Worm (Caenorhabditis elegans) whole organism, L1 larva: ENCODE results near the gene fln-1.

Experiments used
- C04F5.9 ChIP-seq: sonication (generic microtip); optimal IDR thresholded peaks from 2 replicates; lab custom pipeline; 2016; ENCODE audit warnings: missing genetic modification characterization, missing compliant biosample characterization
- aha-1 ChIP-seq: fragments of 150-350 bp; optimal IDR thresholded peaks from 2 replicates; lab custom pipeline; 2014; ENCODE audit warnings: missing biosample characterization, missing genetic modification characterization
- alr-1 ChIP-seq: fragments of 200-800 bp; sonication (Bioruptor generic); optimal IDR thresholded peaks from 2 replicates; lab custom pipeline; 2018; ENCODE audit warnings: borderline replicate concordance, mild to moderate bottlenecking, missing genetic modification characterization, missing compliant biosample characterization
- aly-2 ChIP-seq: fragments of 150-350 bp; optimal IDR thresholded peaks from 2 replicates; lab custom pipeline; 2014; ENCODE audit warnings: missing biosample characterization, missing genetic modification characterization
- ama-1 ChIP-seq: fragments of 150-350 bp; optimal IDR thresholded peaks from 2 replicates; lab custom pipeline; 2014
- ceh-8 ChIP-seq: fragments of 200-800 bp; sonication (Bioruptor generic); optimal IDR thresholded peaks from 2 replicates; lab custom pipeline; 2018; ENCODE audit warnings: mild to moderate bottlenecking, missing genetic modification characterization, moderate library complexity, missing compliant biosample characterization
- dpl-1 ChIP-seq, 3 experiments: fragments of 150-350 bp in 2 of 3; sonication (generic microtip) in 1 of 3; optimal IDR thresholded peaks; 2 replicates each; lab custom pipeline; 2014 to 2017; ENCODE audit warnings: missing biosample characterization in 3 of 3, missing genetic modification characterization in 3 of 3, missing genetic modification reagents in 3 of 3
- efl-1 ChIP-seq, 4 experiments: fragments of 150-350 bp; optimal IDR thresholded peaks in 3 of 4; peaks in 1 of 4; 1 replicate in 1 of 4; 2 replicates in 3 of 4; lab custom pipeline; 2014; ENCODE audit warnings: missing biosample characterization in 2 of 4, missing genetic modification characterization in 2 of 4, missing genetic modification reagents in 2 of 4
- efl-3 ChIP-seq: fragments of 200-800 bp; sonication (Bioruptor generic); optimal IDR thresholded peaks from 2 replicates; lab custom pipeline; 2018; ENCODE audit warnings: mild to moderate bottlenecking, missing genetic modification characterization, missing compliant biosample characterization
- egl-13 ChIP-seq: sonication (generic microtip); optimal IDR thresholded peaks from 2 replicates; lab custom pipeline; 2016; ENCODE audit warnings: missing genotype, missing genetic modification reagents, missing genetic modification characterization, missing compliant biosample characterization
- egl-27 ChIP-seq, 2 experiments: fragments of 150-350 bp in 1 of 2; sonication (generic microtip); optimal IDR thresholded peaks; 3 replicates each; lab custom pipeline; 2017 to 2018; ENCODE audit warnings: missing biosample characterization in 2 of 2, missing genetic modification characterization in 2 of 2, missing genetic modification reagents in 2 of 2
- elt-3 ChIP-seq, 6 experiments: fragments of 150-350 bp in 1 of 6; sonication (generic microtip); optimal IDR thresholded peaks; 2 replicates each; lab custom pipeline; 2017 to 2018; ENCODE audit warnings: missing biosample characterization in 6 of 6, missing genetic modification characterization in 6 of 6, inconsistent platforms in 1 of 6
- hlh-4 ChIP-seq: sonication (generic microtip); optimal IDR thresholded peaks from 2 replicates; lab custom pipeline; 2016; ENCODE audit warnings: mild to moderate bottlenecking, missing genetic modification characterization, missing compliant biosample characterization
- jun-1 ChIP-seq: fragments of 150-350 bp; optimal IDR thresholded peaks from 2 replicates; lab custom pipeline; 2014; ENCODE audit warnings: missing biosample characterization, missing genetic modification reagents, missing genetic modification characterization
- lin-13 ChIP-seq: fragments of 150-350 bp; optimal IDR thresholded peaks from 2 replicates; lab custom pipeline; 2014; ENCODE audit warnings: missing biosample characterization, missing genetic modification reagents, missing genetic modification characterization
- lin-14 ChIP-seq: fragments of 200-800 bp; sonication (Bioruptor generic); optimal IDR thresholded peaks from 2 replicates; lab custom pipeline; 2018; ENCODE audit warnings: mild to moderate bottlenecking, missing genetic modification characterization, moderate library complexity, missing compliant biosample characterization
- lin-15B ChIP-seq: fragments of 150-350 bp; sonication (generic microtip); optimal IDR thresholded peaks from 3 replicates; lab custom pipeline; 2014; ENCODE audit warnings: missing biosample characterization, missing genetic modification characterization
- lin-39 ChIP-seq: fragments of 150-350 bp; optimal IDR thresholded peaks from 2 replicates; lab custom pipeline; 2014; ENCODE audit warnings: missing biosample characterization, missing genetic modification reagents, missing genetic modification characterization
- lsy-2 ChIP-seq, 2 experiments: fragments of 150-350 bp; optimal IDR thresholded peaks; 2 replicates each; lab custom pipeline; 2014; ENCODE audit warnings: missing biosample characterization in 2 of 2, missing genetic modification characterization in 2 of 2
- mab-9 ChIP-seq: fragments of 200-800 bp; sonication (Bioruptor generic); IDR thresholded peaks from 2 replicates; pipeline ENCODE4 v1.3.6; 2022; ENCODE audit warnings: missing genetic modification reagents, missing genetic modification characterization, missing compliant biosample characterization
- mdl-1 ChIP-seq, 2 experiments: fragments of 150-350 bp; optimal IDR thresholded peaks; 2 replicates each; lab custom pipeline; 2014 to 2017; ENCODE audit warnings: missing biosample characterization in 2 of 2, missing genetic modification characterization in 2 of 2, inconsistent platforms in 1 of 2
- nhr-11 ChIP-seq: fragments of 150-350 bp; optimal IDR thresholded peaks from 2 replicates; lab custom pipeline; 2014; ENCODE audit warnings: missing biosample characterization, missing genetic modification characterization
- nhr-19 ChIP-seq: fragments of 200-800 bp; sonication (Bioruptor generic); conservative IDR thresholded peaks from 2 replicates; pipeline ENCODE4 v1.3.6; 2022; ENCODE audit warnings: missing genetic modification characterization, missing compliant biosample characterization
- nhr-237 ChIP-seq: fragments of 150-350 bp; optimal IDR thresholded peaks from 2 replicates; lab custom pipeline; 2014; ENCODE audit warnings: missing biosample characterization, missing genetic modification characterization
- nhr-71 ChIP-seq: sonication (generic microtip); optimal IDR thresholded peaks from 2 replicates; lab custom pipeline; 2016; ENCODE audit warnings: mild to moderate bottlenecking, missing genetic modification characterization, moderate library complexity, missing compliant biosample characterization
- nhr-85 ChIP-seq: sonication (generic microtip); peaks from one replicate; lab custom pipeline; 2016; ENCODE audit warnings: missing genetic modification characterization, inconsistent platforms, missing compliant biosample characterization
- rnt-1 ChIP-seq: sonication (generic microtip); optimal IDR thresholded peaks from 2 replicates; lab custom pipeline; 2016; ENCODE audit warnings: mild to moderate bottlenecking, missing genetic modification characterization, moderate library complexity, missing compliant biosample characterization
- snu-23 ChIP-seq: sonication (generic microtip); optimal IDR thresholded peaks from 2 replicates; lab custom pipeline; 2016; ENCODE audit warnings: missing genetic modification characterization, missing compliant biosample characterization
- sptf-1 ChIP-seq: fragments of 150-350 bp; optimal IDR thresholded peaks from 2 replicates; lab custom pipeline; 2014; ENCODE audit warnings: missing biosample characterization, missing genetic modification characterization
- sup-37 ChIP-seq: fragments of 200-800 bp; sonication (Bioruptor generic); optimal IDR thresholded peaks from 2 replicates; lab custom pipeline; 2018; ENCODE audit warnings: mild to moderate bottlenecking, missing genetic modification characterization, missing compliant biosample characterization
- tbx-2 ChIP-seq: sonication (generic microtip); optimal IDR thresholded peaks from 2 replicates; lab custom pipeline; 2016; ENCODE audit warnings: missing genetic modification characterization, missing compliant biosample characterization
- tlp-1 ChIP-seq: fragments of 150-350 bp; optimal IDR thresholded peaks from 2 replicates; lab custom pipeline; 2014; ENCODE audit warnings: missing biosample characterization, missing genetic modification characterization
- unc-130 ChIP-seq: fragments of 150-350 bp; optimal IDR thresholded peaks from 2 replicates; lab custom pipeline; 2017; ENCODE audit warnings: missing biosample characterization, missing genetic modification characterization, inconsistent platforms
- unc-86 ChIP-seq: sonication (generic microtip); optimal IDR thresholded peaks from 2 replicates; lab custom pipeline; 2016; ENCODE audit warnings: missing genetic modification characterization, missing compliant biosample characterization
- unc-98 ChIP-seq: fragments of 200-800 bp; sonication (Bioruptor generic); IDR thresholded peaks from 2 replicates; pipeline ENCODE4 v1.3.6; 2022; ENCODE audit warnings: missing genetic modification characterization, missing compliant biosample characterization
- xbp-1 ChIP-seq: sonication (generic microtip); optimal IDR thresholded peaks from 2 replicates; lab custom pipeline; 2016; ENCODE audit warnings: missing genetic modification characterization, missing compliant biosample characterization
- zag-1 ChIP-seq: fragments of 150-350 bp; optimal IDR thresholded peaks from 2 replicates; lab custom pipeline; 2014; ENCODE audit warnings: missing biosample characterization, missing genetic modification characterization

fln-1 gene

DNA sequence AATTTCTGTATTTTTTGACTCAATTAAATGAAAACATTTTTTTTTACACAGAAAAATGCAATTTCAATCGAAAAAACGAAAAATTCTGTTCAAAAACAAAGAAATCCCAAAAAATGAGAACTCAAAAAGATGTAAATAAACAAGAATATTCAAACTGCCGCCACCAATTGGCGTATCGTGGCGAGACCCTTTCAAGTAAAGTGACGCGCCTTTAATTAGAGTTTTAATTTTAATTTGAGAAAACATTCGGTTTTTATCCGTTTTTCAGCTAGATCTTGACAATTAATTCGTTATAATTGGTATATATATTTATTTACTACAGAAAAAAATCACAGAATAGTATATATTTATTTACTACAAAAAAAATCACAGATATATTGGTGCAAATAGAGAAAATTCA is 3.8 kb upstream of the fln-1 start:
- peak in 1 of 3 experiments; percentile 37 for TF ChIP-seq dpl-1 (GFP tag; optimal IDR thresholded peaks at IDR 0.05; lab: Kevin White, UChicago)
- no peak for TF ChIP-seq mdl-1 (tag; optimal IDR thresholded peaks at IDR 0.05; lab: Kevin White, UChicago)
- no peak for TF ChIP-seq sptf-1 (tag; lab: Kevin White, UChicago)
- no peak for TF ChIP-seq efl-3 (GFP tag; lab: Kevin White, UChicago)
- TF ChIP-seq nhr-19 (GFP tag; lab: Robert Waterston, UW), result no peak
- TF ChIP-seq egl-13 (tag; lab: Kevin White, UChicago), result no peak
- TF ChIP-seq hlh-4 (tag; lab: Kevin White, UChicago), result no peak
- TF ChIP-seq nhr-85 (tag; lab: Kevin White, UChicago), result no peak
- TF ChIP-seq aha-1 (tag; lab: Kevin White, UChicago), result no peak
- TF ChIP-seq sup-37 (GFP tag; lab: Kevin White, UChicago), result no peak
- no peak for TF ChIP-seq ama-1 (lab: Kevin White, UChicago)
- TF ChIP-seq aly-2 (tag; lab: Kevin White, UChicago), result no peak
- no peak for TF ChIP-seq unc-98 (GFP tag; lab: Robert Waterston, UW)
- TF ChIP-seq elt-3 (tag; optimal IDR thresholded peaks at IDR 0.05; lab: Kevin White, UChicago), result no peak
- peak; percentile 12 to 53 for TF ChIP-seq efl-1 (optimal IDR thresholded peaks at IDR 0.05; lab: Kevin White, UChicago)
- TF ChIP-seq efl-1 (GFP tag; optimal IDR thresholded peaks at IDR 0.05 in 1 of 2; lab: Kevin White, UChicago), result peak in 1 of 2 experiments; percentile 54

DNA sequence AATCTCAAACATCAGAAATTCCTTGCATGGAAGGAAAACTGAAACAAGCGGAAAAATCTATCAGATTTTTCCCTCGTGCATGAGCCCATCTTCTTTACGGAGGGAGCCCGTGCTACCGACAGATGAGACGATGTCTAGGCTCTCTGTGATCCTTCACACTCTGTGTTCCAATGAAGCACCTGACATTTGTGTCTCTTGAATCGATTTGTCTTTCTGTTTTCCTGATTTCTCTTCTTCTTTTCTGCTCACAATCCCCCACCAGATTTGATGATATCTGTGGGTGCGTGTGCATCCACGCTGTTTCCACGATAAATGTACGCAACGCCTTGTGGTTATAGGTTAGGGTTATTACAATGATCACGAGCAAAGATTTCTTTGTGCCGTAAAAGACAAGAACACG is 3.0 kb upstream of the fln-1 start:
- TF ChIP-seq egl-27 (tag; optimal IDR thresholded peaks at IDR 0.05; lab: Kevin White, UChicago), result no peak
- TF ChIP-seq lsy-2 (tag; optimal IDR thresholded peaks at IDR 0.05; lab: Kevin White, UChicago), result peak in 1 of 2 experiments; percentile 39
- TF ChIP-seq efl-1 (optimal IDR thresholded peaks at IDR 0.05; lab: Kevin White, UChicago), result no peak
- TF ChIP-seq efl-1 (GFP tag; optimal IDR thresholded peaks at IDR 0.05 in 1 of 2; lab: Kevin White, UChicago), result no peak
- TF ChIP-seq lin-14 (GFP tag; lab: Kevin White, UChicago), result no peak
- peak; percentile 12 for TF ChIP-seq unc-130 (tag; lab: Kevin White, UChicago)
- no peak for TF ChIP-seq C04F5.9 (tag; lab: Kevin White, UChicago)
- no peak for TF ChIP-seq nhr-85 (tag; lab: Kevin White, UChicago)
- TF ChIP-seq ceh-8 (GFP tag; lab: Kevin White, UChicago), result no peak
- TF ChIP-seq nhr-71 (tag; lab: Kevin White, UChicago), result peak; percentile 34
- no peak for TF ChIP-seq nhr-11 (tag; lab: Kevin White, UChicago)
- no peak for TF ChIP-seq lin-39 (tag; lab: Kevin White, UChicago)
- TF ChIP-seq nhr-237, result no peak
- no peak for TF ChIP-seq lin-15B
- TF ChIP-seq alr-1 (tag; lab: Kevin White, UChicago), result no peak
- TF ChIP-seq lin-13 (GFP tag; lab: Kevin White, UChicago), result no peak
- no peak for TF ChIP-seq xbp-1 (tag; lab: Kevin White, UChicago)
- TF ChIP-seq unc-86 (tag; lab: Kevin White, UChicago), result no peak
- no peak for TF ChIP-seq zag-1
- peak; percentile 24 for TF ChIP-seq snu-23
- peak; percentile 39 for TF ChIP-seq rnt-1 (tag; lab: Kevin White, UChicago)
- no peak for TF ChIP-seq jun-1 (tag; lab: Kevin White, UChicago)
- TF ChIP-seq tbx-2 (tag; lab: Kevin White, UChicago), result no peak
- TF ChIP-seq tlp-1 (tag; lab: Kevin White, UChicago), result no peak
- TF ChIP-seq sptf-1 (tag; lab: Kevin White, UChicago), result no peak

DNA sequence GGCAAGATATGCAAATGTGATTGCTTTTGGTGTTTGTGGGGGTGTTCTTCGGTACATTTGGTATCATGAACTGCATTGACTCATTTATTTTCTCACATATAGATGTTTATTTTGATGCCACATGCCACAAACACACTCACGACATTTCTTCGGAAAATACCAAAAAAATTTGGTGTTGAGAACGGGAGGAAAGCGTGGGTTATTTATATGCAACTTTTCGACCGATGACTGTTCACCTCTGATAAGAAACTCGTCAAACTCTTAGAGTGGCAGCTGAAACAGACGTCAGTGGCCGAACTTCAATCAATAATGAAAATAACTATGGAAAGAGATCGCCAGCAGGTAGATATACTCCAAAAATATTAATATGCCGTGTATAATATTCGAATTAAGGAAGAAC is 2.6 kb upstream of the fln-1 start:
- TF ChIP-seq efl-1 (optimal IDR thresholded peaks at IDR 0.05; lab: Kevin White, UChicago), result no peak
- TF ChIP-seq efl-1 (GFP tag; optimal IDR thresholded peaks at IDR 0.05 in 1 of 2; lab: Kevin White, UChicago), result peak in 1 of 2 experiments; percentile 53
- no peak for TF ChIP-seq mab-9 (GFP tag; lab: Robert Waterston, UW)
